Fruit fly (Drosophila melanogaster): Measurements from ENCODE around the gene CG7394.

CG7394 gene

dm6 chr3L:11533704-11534319 lies 28.0 kb upstream of the CG7394 start (continued):
- TF ChIP-seq CG30403 (GFP tag; optimal IDR thresholded peaks at IDR 0.05) (peak; percentile 52), Drgx (GFP tag; IDR thresholded peaks at IDR 0.05) (no peak), seq (GFP tag; IDR thresholded peaks at IDR 0.05) (no peak), CG3847 (GFP tag; IDR thresholded peaks at IDR 0.05) (peak; percentile 35; the same call in 1 of the 2 replicates), danr (GFP tag; IDR thresholded peaks at IDR 0.05) (no peak), bab2 (GFP tag; optimal IDR thresholded peaks at IDR 0.05) (no peak), lilli (GFP tag; optimal IDR thresholded peaks at IDR 0.05) (peak; percentile 61), fd3F (GFP tag; optimal IDR thresholded peaks at IDR 0.05) (peak; percentile 44), gt (GFP tag; IDR thresholded peaks at IDR 0.05) (no peak), maf-S (GFP tag; optimal IDR thresholded peaks at IDR 0.05) (no peak), CG12155 (GFP tag; optimal IDR thresholded peaks at IDR 0.05) (no peak), CG18599 (GFP tag; optimal IDR thresholded peaks at IDR 0.05) (peak; percentile 69), Hr78 (GFP tag; optimal IDR thresholded peaks at IDR 0.05) (no peak), Spps (tag; optimal IDR thresholded peaks at IDR 0.05) (no peak), Mrtf (GFP tag; IDR thresholded peaks at IDR 0.05) (peak; percentile 45; the same call in 1 of the 3 replicates), PHDP (tag; optimal IDR thresholded peaks at IDR 0.05) (peak; percentile 50), nmo (GFP tag; optimal IDR thresholded peaks at IDR 0.05) (peak; percentile 45), CG8290 (GFP tag; optimal IDR thresholded peaks at IDR 0.05) (no peak), CG8290 (tag; optimal IDR thresholded peaks at IDR 0.05) (peak in 1 of 2 experiments; percentile 52), CG4854 (GFP tag; optimal IDR thresholded peaks at IDR 0.05) (no peak), CG10654 (GFP tag; optimal IDR thresholded peaks at IDR 0.05) (no peak), CG7839 (tag; optimal IDR thresholded peaks at IDR 0.05) (peak; percentile 58), kay (GFP tag; optimal IDR thresholded peaks at IDR 0.05) (peak; percentile 48), CG15514 (GFP tag; optimal IDR thresholded peaks at IDR 0.05) (peak; percentile 14), ssp (GFP tag; IDR thresholded peaks at IDR 0.05) (no peak), Kr (GFP tag; optimal IDR thresholded peaks at IDR 0.05) (no peak), bowl (GFP tag; IDR thresholded peaks at IDR 0.05) (0 out of 2 replicates have a peak, but pooled peaks have one; percentile 31), Asciz (GFP tag; optimal IDR thresholded peaks at IDR 0.05) (no peak), lov (optimal IDR thresholded peaks at IDR 0.05) (no peak), lov (GFP tag; IDR thresholded peaks at IDR 0.05) (no peak), lab (GFP tag; optimal IDR thresholded peaks at IDR 0.05) (peak; percentile 56), gro (GFP tag; optimal IDR thresholded peaks at IDR 0.05) (peak; percentile 10), CG3281 (GFP tag; optimal IDR thresholded peaks at IDR 0.05) (peak; percentile 61), CG2889 (GFP tag; IDR thresholded peaks at IDR 0.05) (no peak), CG9797 (GFP tag; optimal IDR thresholded peaks at IDR 0.05) (no peak), CG8359 (GFP tag; optimal IDR thresholded peaks at IDR 0.05; ENCODE audit: borderline replicate concordance) (no peak), CG3995 (GFP tag; optimal IDR thresholded peaks at IDR 0.05) (peak; percentile 0), en (GFP tag; optimal IDR thresholded peaks at IDR 0.05) (peak; percentile 29), CG10431 (GFP tag; optimal IDR thresholded peaks at IDR 0.05) (no peak), CG11456 (GFP tag; IDR thresholded peaks at IDR 0.05) (no peak), Fer3 (tag; optimal IDR thresholded peaks at IDR 0.05) (peak; percentile 41), mld (GFP tag; IDR thresholded peaks at IDR 0.05; ENCODE audit: partially characterized antibody) (no peak), vfl (GFP tag; optimal IDR thresholded peaks at IDR 0.05) (peak; percentile 2), ash1 (GFP tag; optimal IDR thresholded peaks at IDR 0.05) (no peak), ranshi (GFP tag; IDR thresholded peaks at IDR 0.05) (no peak), Neu2 (GFP tag; optimal IDR thresholded peaks at IDR 0.05; ENCODE audit: borderline replicate concordance) (no peak), CG10366 (GFP tag; IDR thresholded peaks at IDR 0.05) (0 out of 2 replicates have a peak, but pooled peaks have one; percentile 15), croc (GFP tag; conservative IDR thresholded peaks at IDR 0.05) (no peak), gsb-n (tag; optimal IDR thresholded peaks at IDR 0.05) (no peak), phol (tag; optimal IDR thresholded peaks at IDR 0.05) (peak; percentile 19), CG11398 (GFP tag; optimal IDR thresholded peaks at IDR 0.05) (no peak)

All from whole organism, embryonic.